Worm (Caenorhabditis elegans) whole organism, early embryonic: Measurements from ENCODE around the gene Y57G11C.8.

ENCODE experiments used
- B0310.2 ChIP-seq: sonication (generic microtip); optimal IDR thresholded peaks from 2 replicates; lab custom pipeline; 2016; ENCODE audit warnings: mild to moderate bottlenecking, missing genetic modification characterization, missing compliant biosample characterization
- ama-1 ChIP-seq: fragments of 150-350 bp; optimal IDR thresholded peaks from 2 replicates; lab custom pipeline; 2014
- ets-7 ChIP-seq: sonication (generic microtip); optimal IDR thresholded peaks from 2 replicates; lab custom pipeline; 2016; ENCODE audit warnings: missing genotype, missing genetic modification characterization, missing compliant biosample characterization
- flt-1 ChIP-seq: fragments of 200-800 bp; sonication (Bioruptor generic); IDR thresholded peaks from 2 replicates; pipeline ENCODE4 v1.3.6; 2022; ENCODE audit warnings: missing genetic modification characterization, missing compliant biosample characterization
- hmbx-1 ChIP-seq: sonication (generic microtip); optimal IDR thresholded peaks from 2 replicates; lab custom pipeline; 2016; ENCODE audit warnings: mild to moderate bottlenecking, missing genetic modification characterization, missing compliant biosample characterization
- hmg-4 ChIP-seq: fragments of 200-800 bp; sonication (Bioruptor generic); optimal IDR thresholded peaks from 2 replicates; lab custom pipeline; 2018; ENCODE audit warnings: mild to moderate bottlenecking, missing genetic modification characterization, missing compliant biosample characterization
- pes-1 ChIP-seq: fragments of 200-800 bp; sonication (Bioruptor generic); IDR thresholded peaks from 2 replicates; pipeline ENCODE4 v1.3.6; 2022; ENCODE audit warnings: missing genetic modification reagents, missing genetic modification characterization, missing compliant biosample characterization
- tbx-11 ChIP-seq: fragments of 200-800 bp; sonication (Bioruptor generic); IDR thresholded peaks from 2 replicates; pipeline ENCODE4 v1.3.6; 2022; ENCODE audit warnings: missing genetic modification characterization, missing compliant biosample characterization
- tbx-37 ChIP-seq: fragments of 200-800 bp; sonication (Bioruptor generic); conservative IDR thresholded peaks from 2 replicates; pipeline ENCODE4 v1.3.6; 2022; ENCODE audit warnings: missing genetic modification reagents, missing genetic modification characterization, missing compliant biosample characterization
- tra-4 ChIP-seq: sonication (generic microtip); optimal IDR thresholded peaks from 2 replicates; lab custom pipeline; 2017; ENCODE audit warnings: missing genetic modification characterization, missing compliant biosample characterization

DNA sequence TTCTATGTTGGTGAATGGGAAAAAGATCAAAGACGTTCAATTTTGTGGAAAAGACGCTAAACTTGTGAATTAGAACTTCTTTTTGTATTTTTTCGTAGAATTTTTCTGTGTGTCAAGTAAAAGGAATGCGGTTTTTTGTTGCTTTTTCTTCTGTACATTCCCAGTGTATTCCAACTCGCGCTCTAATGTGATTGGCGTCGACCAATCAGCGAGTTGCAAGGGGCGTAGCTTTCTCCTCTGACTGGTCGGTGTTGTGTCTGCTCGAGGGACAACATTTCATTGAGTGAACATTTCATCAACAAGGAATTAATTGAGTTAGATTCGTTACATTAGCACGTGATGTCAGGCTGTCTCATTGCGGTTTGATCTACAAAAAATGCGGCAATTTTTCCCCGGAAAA is 19.3 kb downstream of the Y57G11C.8 start:
- TF ChIP-seq ama-1 (no peak), tbx-37 (GFP tag; lab: Robert Waterston, UW) (no peak), B0310.2 (no peak), tra-4 (tag; lab: Kevin White, UChicago) (no peak), pes-1 (GFP tag; lab: Robert Waterston, UW) (no peak), flt-1 (GFP tag; lab: Robert Waterston, UW) (no peak), ets-7 (tag; lab: Kevin White, UChicago) (no peak), hmbx-1 (no peak), hmg-4 (no peak), tbx-11 (GFP tag; lab: Robert Waterston, UW) (no peak)
